Worm (Caenorhabditis elegans) whole organism, L1 larva: Measurements from ENCODE around the gene sre-37.
A peak's percentile ranks its signal among the peaks of the same experiment; 100 is the strongest.

Source experiments
- dpl-1 ChIP-seq, 3 experiments: fragments of 150-350 bp in 2 of 3; sonication (generic microtip) in 1 of 3; optimal IDR thresholded peaks; 2 replicates each; lab custom pipeline; 2014 to 2017; ENCODE audit warnings: missing biosample characterization in 3 of 3, missing genetic modification characterization in 3 of 3, missing genetic modification reagents in 3 of 3
- lin-13 ChIP-seq: fragments of 150-350 bp; optimal IDR thresholded peaks from 2 replicates; lab custom pipeline; 2014; ENCODE audit warnings: missing biosample characterization, missing genetic modification reagents, missing genetic modification characterization
- mep-1 ChIP-seq: fragments of 150-350 bp; optimal IDR thresholded peaks from 2 replicates; lab custom pipeline; 2014; ENCODE audit warnings: missing biosample characterization, missing genetic modification characterization
- nhr-11 ChIP-seq: fragments of 150-350 bp; optimal IDR thresholded peaks from 2 replicates; lab custom pipeline; 2014; ENCODE audit warnings: missing biosample characterization, missing genetic modification characterization
- nhr-77 ChIP-seq: fragments of 150-350 bp; optimal IDR thresholded peaks from 2 replicates; lab custom pipeline; 2014; ENCODE audit warnings: missing biosample characterization, missing genetic modification characterization
- snpc-4 ChIP-seq: fragments of 150-350 bp; optimal IDR thresholded peaks from 2 replicates; lab custom pipeline; 2014; ENCODE audit warnings: missing biosample characterization, missing genetic modification characterization
- unc-130 ChIP-seq: fragments of 150-350 bp; optimal IDR thresholded peaks from 2 replicates; lab custom pipeline; 2017; ENCODE audit warnings: missing biosample characterization, missing genetic modification characterization, inconsistent platforms
- unc-86 ChIP-seq: sonication (generic microtip); optimal IDR thresholded peaks from 2 replicates; lab custom pipeline; 2016; ENCODE audit warnings: missing genetic modification characterization, missing compliant biosample characterization

ce11 chrII:12494556-12495131, 29.0 kb downstream of the sre-37 start, which contains the start of gene col-85:
- TF ChIP-seq snpc-4 (tag; lab: Kevin White, UChicago) (peak; percentile 90), dpl-1 (GFP tag; optimal IDR thresholded peaks at IDR 0.05; lab: Kevin White, UChicago) (peak; percentile 44 to 66 (median 54)), nhr-77 (tag; lab: Kevin White, UChicago) (peak; percentile 70), lin-13 (peak; percentile 54), unc-86 (tag; lab: Kevin White, UChicago) (peak; percentile 49), mep-1 (tag; lab: Kevin White, UChicago) (peak; percentile 56), nhr-11 (no peak), unc-130 (tag; lab: Kevin White, UChicago) (peak; percentile 12)
